Worm (Caenorhabditis elegans) whole organism, L3 larva: ENCODE measurements around the gene C50H2.13.

Experiments used
- aly-2 ChIP-seq: fragments of 150-350 bp; optimal IDR thresholded peaks from 2 replicates; lab custom pipeline; 2014; ENCODE audit warnings: missing biosample characterization, missing genetic modification characterization
- ceh-82 ChIP-seq: fragments of 150-350 bp; optimal IDR thresholded peaks from 2 replicates; lab custom pipeline; 2014; ENCODE audit warnings: missing biosample characterization, missing genetic modification characterization
- egl-27 ChIP-seq: sonication (generic microtip); optimal IDR thresholded peaks from 4 replicates; lab custom pipeline; 2017; ENCODE audit warnings: missing biosample characterization, missing genetic modification reagents, missing genetic modification characterization
- lin-39 ChIP-seq: fragments of 150-350 bp; optimal IDR thresholded peaks from 2 replicates; lab custom pipeline; 2018; ENCODE audit warnings: missing biosample characterization, missing genetic modification reagents, missing genetic modification characterization
- mdl-1 ChIP-seq: fragments of 150-350 bp; optimal IDR thresholded peaks from 2 replicates; lab custom pipeline; 2014; ENCODE audit warnings: missing biosample characterization, missing genetic modification characterization
- mml-1 ChIP-seq: fragments of 150-350 bp; sonication (generic microtip); optimal IDR thresholded peaks from 3 replicates; lab custom pipeline; 2014; ENCODE audit warnings: missing biosample characterization, missing genetic modification characterization
- nfya-1 ChIP-seq: sonication (generic microtip); optimal IDR thresholded peaks from 2 replicates; lab custom pipeline; 2017; ENCODE audit warnings: missing genetic modification characterization, mild to moderate bottlenecking, missing compliant biosample characterization, antibody characterized with exemption, moderate library complexity; ENCODE audit not compliant: insufficient read depth
- nhr-237 ChIP-seq: fragments of 150-350 bp; optimal IDR thresholded peaks from 2 replicates; lab custom pipeline; 2014; ENCODE audit warnings: missing biosample characterization, missing genetic modification characterization
- nhr-28 ChIP-seq: fragments of 150-350 bp; optimal IDR thresholded peaks from 2 replicates; lab custom pipeline; 2014; ENCODE audit warnings: missing biosample characterization, missing genetic modification characterization
- nhr-77 ChIP-seq: fragments of 150-350 bp; optimal IDR thresholded peaks from 2 replicates; lab custom pipeline; 2014; ENCODE audit warnings: missing biosample characterization, missing genetic modification characterization
- unc-39 ChIP-seq: sonication (generic microtip); optimal IDR thresholded peaks from 4 replicates; lab custom pipeline; 2017; ENCODE audit warnings: missing biosample characterization, missing genetic modification characterization
- unc-62 ChIP-seq: fragments of 150-350 bp; sonication (generic microtip); optimal IDR thresholded peaks from 4 replicates; lab custom pipeline; 2014; ENCODE audit warnings: missing biosample characterization, missing genetic modification reagents, missing genetic modification characterization
- ztf-4 ChIP-seq: fragments of 150-350 bp; optimal IDR thresholded peaks from 2 replicates; lab custom pipeline; 2014; ENCODE audit warnings: missing biosample characterization, missing genetic modification characterization

- TF ChIP-seq aly-2 (no peak), mdl-1 (tag; lab: Kevin White, UChicago) (no peak), lin-39 (tag; lab: Kevin White, UChicago) (no peak), unc-62 (GFP tag; lab: Kevin White, UChicago) (no peak), nhr-28 (tag; lab: Kevin White, UChicago) (no peak), ceh-82 (tag; lab: Kevin White, UChicago) (no peak), unc-39 (no peak), egl-27 (no peak), nhr-237 (tag; lab: Kevin White, UChicago) (no peak), ztf-4 (no peak), mml-1 (no peak), nfya-1 (tag; lab: Kevin White, UChicago) (no peak), nhr-77 (tag; lab: Kevin White, UChicago) (no peak)
Measured at ce11 chrV:9879404-9879803, 46.9 kb upstream of the C50H2.13 start, which contains the start of gene srab-26.
